Fruit fly (Drosophila melanogaster): Measurements from ENCODE around the gene Mi-2.

Mi-2 gene

DNA sequence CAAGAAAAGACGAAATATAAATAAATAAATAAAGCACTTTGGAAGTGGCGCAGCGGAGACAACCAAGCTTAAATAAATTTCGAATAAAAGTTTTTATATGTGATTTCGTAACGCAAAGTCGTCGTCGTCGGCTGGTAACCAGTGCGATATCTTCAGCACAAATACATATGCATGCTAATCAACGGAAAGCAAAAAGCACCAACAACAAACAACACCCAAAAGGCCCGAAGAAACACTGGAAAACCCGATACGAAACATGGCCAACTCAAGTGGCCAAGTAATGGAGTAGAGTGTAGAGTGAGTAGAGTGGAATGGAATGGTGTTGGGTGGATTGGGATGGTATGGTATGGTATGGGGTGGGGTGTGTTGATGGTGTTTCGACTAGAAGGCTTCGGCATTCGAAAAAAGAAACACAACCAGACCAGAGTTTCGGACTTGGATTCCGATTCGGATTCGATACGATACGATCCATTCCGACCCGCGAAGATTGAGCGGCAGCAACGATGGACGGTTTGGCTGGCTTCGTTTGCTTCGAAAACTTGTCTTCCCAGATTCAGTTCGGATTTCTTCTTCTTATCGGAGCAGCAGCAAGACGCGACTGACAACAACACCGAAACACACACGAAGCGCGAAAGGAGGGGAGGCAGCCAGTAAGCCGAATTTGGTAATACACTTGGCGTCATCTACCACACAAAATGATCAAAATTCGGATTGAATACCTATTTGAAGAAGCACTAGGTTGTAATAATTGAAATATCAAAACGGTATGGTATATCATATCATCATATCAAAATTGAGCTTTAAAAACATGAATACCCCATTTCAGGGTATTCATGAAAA, 7.2 kb downstream of the Mi-2 start (continued):
- TF ChIP-seq Side (GFP tag; optimal IDR thresholded peaks at IDR 0.05) (peak; percentile 97), CG32772 (GFP tag; IDR thresholded peaks at IDR 0.05) (peak; percentile 90), CG12104 (GFP tag; optimal IDR thresholded peaks at IDR 0.05) (peak; percentile 91), CG7745 (tag; optimal IDR thresholded peaks at IDR 0.05) (peak; percentile 58), NFAT (GFP tag; IDR thresholded peaks at IDR 0.05) (peak; percentile 92), ind (GFP tag; optimal IDR thresholded peaks at IDR 0.05) (peak; percentile 97), CG30020 (tag; optimal IDR thresholded peaks at IDR 0.05) (peak; percentile 64), nmo (GFP tag; optimal IDR thresholded peaks at IDR 0.05) (peak; percentile 94), chm (GFP tag; IDR thresholded peaks at IDR 0.05) (peak; percentile 96), Mrtf (GFP tag; IDR thresholded peaks at IDR 0.05) (peak; percentile 95), CG3163 (GFP tag; optimal IDR thresholded peaks at IDR 0.05) (peak; percentile 84), pnt (GFP tag; optimal IDR thresholded peaks at IDR 0.05) (peak; percentile 87), luna (GFP tag; optimal IDR thresholded peaks at IDR 0.05) (no peak), CG10462 (GFP tag; optimal IDR thresholded peaks at IDR 0.05) (peak; percentile 84), tap (tag; optimal IDR thresholded peaks at IDR 0.05) (peak; percentile 79), CG6654 (GFP tag; optimal IDR thresholded peaks at IDR 0.05) (peak; percentile 82), lmd (GFP tag; IDR thresholded peaks at IDR 0.05) (peak; percentile 97), ham (GFP tag; IDR thresholded peaks at IDR 0.05) (peak; percentile 91; the same call in 1 of the 2 replicates), eyg (GFP tag; optimal IDR thresholded peaks at IDR 0.05) (peak; percentile 95), CG14965 (GFP tag; optimal IDR thresholded peaks at IDR 0.05; ENCODE audit: borderline replicate concordance) (peak; percentile 77), CG17568 (GFP tag; optimal IDR thresholded peaks at IDR 0.05) (peak; percentile 85), stc (GFP tag; IDR thresholded peaks at IDR 0.05) (peak; percentile 90), CG12769 (tag; optimal IDR thresholded peaks at IDR 0.05) (peak; percentile 98), CG8290 (GFP tag; optimal IDR thresholded peaks at IDR 0.05) (peak; percentile 48), CG8290 (tag; optimal IDR thresholded peaks at IDR 0.05) (peak; percentile 40 to 99), ERR (GFP tag; optimal IDR thresholded peaks at IDR 0.05) (peak; percentile 93), grn (GFP tag; optimal IDR thresholded peaks at IDR 0.05) (peak; percentile 74), crp (GFP tag; optimal IDR thresholded peaks at IDR 0.05) (peak in 1 of 2 experiments; percentile 57), TFAM (GFP tag; optimal IDR thresholded peaks at IDR 0.05) (peak; percentile 65), so (GFP tag; IDR thresholded peaks at IDR 0.05) (peak; percentile 96), ase (GFP tag; IDR thresholded peaks at IDR 0.05) (peak; percentile 86; the same call in 2 of the 3 replicates), CG4730 (GFP tag; IDR thresholded peaks at IDR 0.05) (peak; percentile 92), ara (GFP tag; IDR thresholded peaks at IDR 0.05) (peak; percentile 89), Hey (tag; optimal IDR thresholded peaks at IDR 0.05) (peak; percentile 47), CG1792 (GFP tag; optimal IDR thresholded peaks at IDR 0.05) (peak; percentile 75), jigr1 (GFP tag; IDR thresholded peaks at IDR 0.05) (no peak; the same call in 1 of the 3 replicates), Six4 (GFP tag; optimal IDR thresholded peaks at IDR 0.05) (peak; percentile 90), Gug (GFP tag; IDR thresholded peaks at IDR 0.05) (peak; percentile 95), zfh2 (GFP tag; optimal IDR thresholded peaks at IDR 0.05) (peak; percentile 97), CG2712 (tag; optimal IDR thresholded peaks at IDR 0.05) (peak; percentile 90), bowl (GFP tag; IDR thresholded peaks at IDR 0.05) (peak; percentile 86), inv (GFP tag; IDR thresholded peaks at IDR 0.05; ENCODE audit: partially characterized antibody) (no peak), CG2202 (tag; optimal IDR thresholded peaks at IDR 0.05) (peak; percentile 78), HLHmδ (GFP tag; optimal IDR thresholded peaks at IDR 0.05) (no peak), CG4617 (GFP tag; optimal IDR thresholded peaks at IDR 0.05; ENCODE audit: borderline replicate concordance) (peak; percentile 75), CG3281 (GFP tag; optimal IDR thresholded peaks at IDR 0.05) (peak; percentile 94), CG11093 (GFP tag; IDR thresholded peaks at IDR 0.05) (peak; percentile 89), Rx (GFP tag; IDR thresholded peaks at IDR 0.05) (peak; percentile 94), CG13287 (GFP tag; IDR thresholded peaks at IDR 0.05; ENCODE audit: partially characterized antibody) (no peak; the same call in 1 of the 2 replicates), CG7963 (GFP tag; IDR thresholded peaks at IDR 0.05; ENCODE audit: partially characterized antibody) (no peak)

Measured in whole organism, embryonic.